Worm (Caenorhabditis elegans) whole organism, L3 larva: ENCODE data around the gene nhr-155.

Source experiments
- ZK546.5 ChIP-seq: sonication (generic microtip); optimal IDR thresholded peaks from 2 replicates; lab custom pipeline; 2017; ENCODE audit warnings: missing biosample characterization, missing genetic modification characterization
- aly-2 ChIP-seq: fragments of 150-350 bp; optimal IDR thresholded peaks from 2 replicates; lab custom pipeline; 2014; ENCODE audit warnings: missing biosample characterization, missing genetic modification characterization
- ama-1 ChIP-seq: fragments of 150-350 bp; optimal IDR thresholded peaks from 2 replicates; lab custom pipeline; 2018
- egl-27 ChIP-seq: sonication (generic microtip); optimal IDR thresholded peaks from 4 replicates; lab custom pipeline; 2017; ENCODE audit warnings: missing biosample characterization, missing genetic modification reagents, missing genetic modification characterization
- egl-5 ChIP-seq: fragments of 150-350 bp; optimal IDR thresholded peaks from 2 replicates; lab custom pipeline; 2017; ENCODE audit warnings: missing biosample characterization, missing genetic modification reagents, missing genetic modification characterization, inconsistent platforms
- elt-1 ChIP-seq: fragments of 150-350 bp; optimal IDR thresholded peaks from 2 replicates; lab custom pipeline; 2014; ENCODE audit warnings: missing biosample characterization, missing genetic modification characterization
- fkh-10 ChIP-seq: sonication (generic microtip); optimal IDR thresholded peaks from 2 replicates; lab custom pipeline; 2017; ENCODE audit warnings: missing biosample characterization, missing genetic modification reagents, missing genetic modification characterization
- fkh-2 ChIP-seq: fragments of 150-350 bp; optimal IDR thresholded peaks from 2 replicates; lab custom pipeline; 2014; ENCODE audit warnings: missing biosample characterization, missing genetic modification reagents, missing genetic modification characterization
- jun-1 ChIP-seq: fragments of 150-350 bp; optimal IDR thresholded peaks from 2 replicates; lab custom pipeline; 2014; ENCODE audit warnings: missing biosample characterization, missing genetic modification reagents, missing genetic modification characterization
- lin-39 ChIP-seq: fragments of 150-350 bp; optimal IDR thresholded peaks from 2 replicates; lab custom pipeline; 2018; ENCODE audit warnings: missing biosample characterization, missing genetic modification reagents, missing genetic modification characterization
- nhr-43 ChIP-seq: sonication (generic microtip); optimal IDR thresholded peaks from 2 replicates; lab custom pipeline; 2016; ENCODE audit warnings: mild to moderate bottlenecking, missing genetic modification characterization, missing compliant biosample characterization; ENCODE audit not compliant: poor library complexity, severe bottlenecking
- nhr-67 ChIP-seq: fragments of 150-350 bp; optimal IDR thresholded peaks from 2 replicates; lab custom pipeline; 2014; ENCODE audit warnings: missing biosample characterization, missing genetic modification characterization
- nhr-76 ChIP-seq: fragments of 150-350 bp; sonication (generic microtip); optimal IDR thresholded peaks from 5 replicates; lab custom pipeline; 2014; ENCODE audit warnings: missing biosample characterization, missing genetic modification characterization
- pqm-1 ChIP-seq: fragments of 150-350 bp; optimal IDR thresholded peaks from 2 replicates; lab custom pipeline; 2017; ENCODE audit warnings: missing biosample characterization, missing genetic modification characterization, inconsistent platforms
- snpc-4 ChIP-seq: fragments of 150-350 bp; optimal IDR thresholded peaks from 2 replicates; lab custom pipeline; 2014; ENCODE audit warnings: missing biosample characterization, missing genetic modification characterization
- tbx-2 ChIP-seq: sonication (generic microtip); optimal IDR thresholded peaks from 2 replicates; lab custom pipeline; 2016; ENCODE audit warnings: mild to moderate bottlenecking, missing genetic modification characterization, missing compliant biosample characterization
- unc-39 ChIP-seq: sonication (generic microtip); optimal IDR thresholded peaks from 4 replicates; lab custom pipeline; 2017; ENCODE audit warnings: missing biosample characterization, missing genetic modification characterization
- zag-1 ChIP-seq: fragments of 150-350 bp; optimal IDR thresholded peaks from 2 replicates; lab custom pipeline; 2014; ENCODE audit warnings: missing biosample characterization, missing genetic modification characterization
- ztf-11 ChIP-seq: fragments of 150-350 bp; optimal IDR thresholded peaks from 2 replicates; lab custom pipeline; 2014; ENCODE audit warnings: missing biosample characterization, missing genetic modification characterization

The nhr-155 gene

ce11 chrV:590182-590581 lies 50.9 kb downstream of the nhr-155 start, which contains the start of gene ZK488.6:
Gene ZK488.6, plus strand, starts transcription at chrV:590482.
- no peak for TF ChIP-seq ZK546.5
- TF ChIP-seq nhr-76 (tag; lab: Kevin White, UChicago) = no peak
- no peak for TF ChIP-seq aly-2 (tag; lab: Kevin White, UChicago)
- no peak for TF ChIP-seq egl-5
- TF ChIP-seq ztf-11 (tag; lab: Kevin White, UChicago) = no peak
- no peak for TF ChIP-seq fkh-10
- TF ChIP-seq elt-1 = no peak
- TF ChIP-seq ama-1 (lab: Kevin White, UChicago) = no peak
- TF ChIP-seq snpc-4 (tag; lab: Kevin White, UChicago) = no peak
- no peak for TF ChIP-seq jun-1 (tag; lab: Kevin White, UChicago)
- no peak for TF ChIP-seq nhr-43 (tag; lab: Kevin White, UChicago)
- no peak for TF ChIP-seq pqm-1
- TF ChIP-seq nhr-67 (tag; lab: Kevin White, UChicago) = no peak
- no peak for TF ChIP-seq tbx-2 (tag; lab: Kevin White, UChicago)
- no peak for TF ChIP-seq lin-39
- TF ChIP-seq zag-1 (tag; lab: Kevin White, UChicago) = no peak
- TF ChIP-seq fkh-2 = no peak
- no peak for TF ChIP-seq unc-39 (tag; lab: Kevin White, UChicago)
- no peak for TF ChIP-seq egl-27
